Fruit fly (Drosophila melanogaster): ENCODE data around the gene Imp.

The Imp gene

DNA sequence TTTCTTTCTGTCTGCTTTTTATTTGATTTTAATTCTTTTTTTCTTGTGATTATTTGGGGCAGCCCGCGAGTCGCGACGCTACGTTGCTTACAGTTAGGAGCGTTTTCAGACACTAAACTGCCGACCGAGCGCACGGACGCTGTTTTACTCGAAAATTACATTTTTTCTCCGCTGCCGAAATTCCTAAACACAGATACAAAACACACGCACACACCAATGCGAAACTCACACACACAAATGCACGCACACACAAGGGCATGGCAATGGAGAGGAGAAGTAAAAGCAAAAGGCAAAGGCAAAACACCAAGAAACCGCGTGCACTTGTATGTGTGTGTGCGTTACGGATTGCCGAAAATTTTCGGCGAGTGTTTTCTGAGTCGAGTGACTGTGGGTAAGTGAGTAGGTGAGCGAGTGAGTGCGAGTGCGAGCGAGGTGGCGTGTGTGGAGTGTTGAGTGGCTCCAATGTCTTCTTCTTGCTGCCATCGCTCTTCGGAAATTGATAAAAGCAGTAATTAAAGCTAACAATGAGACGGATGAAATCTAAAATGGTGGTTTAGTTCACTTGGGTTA is 8.5 kb downstream of the Imp start (continued):
- TF ChIP-seq sisA (GFP tag; IDR thresholded peaks at IDR 0.05) (no peak), Doc3 (GFP tag; IDR thresholded peaks at IDR 0.05; ENCODE audit: partially characterized antibody) (no peak), CG6175 (GFP tag; IDR thresholded peaks at IDR 0.05) (0 out of 3 replicates have a peak, but pooled peaks have one; percentile 46), seq (GFP tag; IDR thresholded peaks at IDR 0.05) (peak; percentile 25; the same call in 1 of the 2 replicates), org-1 (GFP tag; optimal IDR thresholded peaks at IDR 0.05) (no peak), dysf (GFP tag; IDR thresholded peaks at IDR 0.05) (no peak), ac (GFP tag; optimal IDR thresholded peaks at IDR 0.05) (no peak), wek (GFP tag; optimal IDR thresholded peaks at IDR 0.05) (no peak), Pdp1 (GFP tag; optimal IDR thresholded peaks at IDR 0.05) (peak in 1 of 2 experiments; percentile 65), CG17186 (GFP tag; optimal IDR thresholded peaks at IDR 0.05) (no peak), ken (GFP tag; IDR thresholded peaks at IDR 0.05) (no peak), Dbx (GFP tag; IDR thresholded peaks at IDR 0.05) (no peak), CG11695 (GFP tag; IDR thresholded peaks at IDR 0.05) (no peak), Hand (GFP tag; optimal IDR thresholded peaks at IDR 0.05) (no peak), CG15073 (GFP tag; optimal IDR thresholded peaks at IDR 0.05) (no peak), CG12942 (GFP tag; optimal IDR thresholded peaks at IDR 0.05) (no peak), repo (GFP tag; optimal IDR thresholded peaks at IDR 0.05) (no peak), CG9215 (GFP tag; IDR thresholded peaks at IDR 0.05) (no peak), da (GFP tag; optimal IDR thresholded peaks at IDR 0.05) (no peak), CG10462 (GFP tag; optimal IDR thresholded peaks at IDR 0.05) (no peak), CG7839 (tag; optimal IDR thresholded peaks at IDR 0.05) (no peak), Abd-B (GFP tag; optimal IDR thresholded peaks at IDR 0.05) (no peak), ttk (GFP tag; IDR thresholded peaks at IDR 0.05) (no peak), Camta (GFP tag; optimal IDR thresholded peaks at IDR 0.05) (no peak), GATAe (GFP tag; conservative IDR thresholded peaks at IDR 0.05) (no peak), Atf3 (GFP tag; optimal IDR thresholded peaks at IDR 0.05) (no peak), CG6689 (GFP tag; IDR thresholded peaks at IDR 0.05) (no peak), Bdp1 (GFP tag; optimal IDR thresholded peaks at IDR 0.05) (no peak), CG8281 (tag; optimal IDR thresholded peaks at IDR 0.05) (no peak), CG33557 (GFP tag; optimal IDR thresholded peaks at IDR 0.05) (no peak), Ssrp (tag; optimal IDR thresholded peaks at IDR 0.05) (no peak), sug (tag; optimal IDR thresholded peaks at IDR 0.05) (peak; percentile 37), phol (tag; optimal IDR thresholded peaks at IDR 0.05) (no peak), croc (GFP tag; conservative IDR thresholded peaks at IDR 0.05) (no peak), Ravus (GFP tag; IDR thresholded peaks at IDR 0.05) (no peak), ci (GFP tag; IDR thresholded peaks at IDR 0.05) (0 out of 3 replicates have a peak, but pooled peaks have one; percentile 36), CG6654 (GFP tag; optimal IDR thresholded peaks at IDR 0.05) (no peak), HmgZ (tag; optimal IDR thresholded peaks at IDR 0.05) (peak; percentile 63), sna (GFP tag; IDR thresholded peaks at IDR 0.05; ENCODE audit: partially characterized antibody) (no peak), nmo (GFP tag; optimal IDR thresholded peaks at IDR 0.05) (no peak), gsb (GFP tag; IDR thresholded peaks at IDR 0.05) (no peak), CG43689 (GFP tag; IDR thresholded peaks at IDR 0.05) (no peak), D19A (tag; optimal IDR thresholded peaks at IDR 0.05) (no peak), tin (GFP tag; optimal IDR thresholded peaks at IDR 0.05) (no peak), fru (optimal IDR thresholded peaks at IDR 0.05) (no peak), CG10654 (GFP tag; optimal IDR thresholded peaks at IDR 0.05) (no peak), sim (GFP tag; IDR thresholded peaks at IDR 0.05) (no peak), Hr51 (GFP tag; optimal IDR thresholded peaks at IDR 0.05) (peak in 1 of 2 experiments; percentile 49), dmrt99B (tag; optimal IDR thresholded peaks at IDR 0.05) (no peak), CG32767 (GFP tag; IDR thresholded peaks at IDR 0.05) (0 out of 2 replicates have a peak, but pooled peaks have one; percentile 10), CG13424 (tag; optimal IDR thresholded peaks at IDR 0.05) (no peak)
